Fruit fly (Drosophila melanogaster) whole organism, embryonic: Measurements from ENCODE around the gene mio.

ENCODE experiments used
- Awh ChIP-seq: fragments of 200-800 bp; sonication (Bioruptor generic); IDR thresholded peaks from 2 replicates; pipeline ENCODE4, ENCODE4 v1.3.6; 2022; ENCODE audit warnings: missing biosample characterization, missing genetic modification characterization
- BEAF-32 ChIP-seq: fragments of 200-800 bp; sonication (Bioruptor generic); optimal IDR thresholded peaks from 3 replicates; lab custom pipeline; 2017; ENCODE audit warnings: missing biosample characterization, missing genetic modification characterization, mild to moderate bottlenecking, moderate library complexity, missing genetic modification reagents
- CG11093 ChIP-seq: fragments of 200-800 bp; sonication (Bioruptor generic); IDR thresholded peaks from 3 replicates; pipeline ENCODE4 v1.3.6; 2022; ENCODE audit warnings: missing biosample characterization, missing genetic modification characterization
- CG12391 ChIP-seq: fragments of 200-800 bp; sonication (Bioruptor generic); optimal IDR thresholded peaks from 3 replicates; lab custom pipeline; 2018; ENCODE audit warnings: missing biosample characterization, mild to moderate bottlenecking, missing genetic modification characterization, moderate library complexity
- CG13296 ChIP-seq: fragments of 200-800 bp; sonication (Bioruptor generic); optimal IDR thresholded peaks from 3 replicates; lab custom pipeline; 2018; ENCODE audit warnings: missing biosample characterization, mild to moderate bottlenecking, missing genetic modification characterization
- CG14441 ChIP-seq: fragments of 200-800 bp; sonication (Bioruptor generic); IDR thresholded peaks from 2 replicates; pipeline ENCODE4 v1.3.6; 2022; ENCODE audit warnings: missing biosample characterization, missing genetic modification characterization
- CG15011 ChIP-seq: fragments of 200-800 bp; sonication (Bioruptor generic); optimal IDR thresholded peaks from 3 replicates; lab custom pipeline; 2018; ENCODE audit warnings: missing biosample characterization, mild to moderate bottlenecking, missing genetic modification characterization
- CG15514 ChIP-seq: fragments of 200-800 bp; sonication (Bioruptor generic); optimal IDR thresholded peaks from 3 replicates; lab custom pipeline; 2017; ENCODE audit warnings: missing biosample characterization, missing genetic modification characterization, mild to moderate bottlenecking, moderate library complexity, missing genetic modification reagents
- CG3065 ChIP-seq: fragments of 200-800 bp; sonication (Bioruptor generic); optimal IDR thresholded peaks from 2 replicates; lab custom pipeline; 2016; ENCODE audit warnings: missing biosample characterization, missing genetic modification characterization
- CG34224 ChIP-seq: fragments of 200-800 bp; sonication (Bioruptor generic); IDR thresholded peaks from 3 replicates; pipeline ENCODE4 v1.3.6; 2022; ENCODE audit warnings: missing biosample characterization, missing genetic modification characterization; ENCODE audit not compliant: partially characterized antibody
- CG34376 ChIP-seq: fragments of 200-800 bp; sonication (Bioruptor generic); optimal IDR thresholded peaks from 2 replicates; lab custom pipeline; 2018; ENCODE audit warnings: missing biosample characterization, mild to moderate bottlenecking, missing genetic modification characterization
- CG3726 ChIP-seq: fragments of 200-800 bp; sonication (Bioruptor generic); IDR thresholded peaks from 3 replicates; pipeline ENCODE4, ENCODE4 v1.3.6; 2022; ENCODE audit warnings: missing biosample characterization, missing genetic modification characterization
- CG4282 ChIP-seq: fragments of 200-800 bp; sonication (Bioruptor generic); optimal IDR thresholded peaks from 2 replicates; lab custom pipeline; 2016; ENCODE audit warnings: missing biosample characterization, missing genetic modification characterization
- CG4707 ChIP-seq: fragments of 200-800 bp; sonication (Bioruptor generic); optimal IDR thresholded peaks from 2 replicates; lab custom pipeline; 2018; ENCODE audit warnings: missing biosample characterization, mild to moderate bottlenecking, missing genetic modification characterization, moderate library complexity
- CG6689 ChIP-seq: fragments of 200-800 bp; sonication (Bioruptor generic); IDR thresholded peaks from 2 replicates; pipeline ENCODE4 v1.3.6; 2022; ENCODE audit warnings: missing biosample characterization, missing genetic modification characterization
- CG7963 ChIP-seq: fragments of 200-800 bp; sonication (Bioruptor generic); IDR thresholded peaks from 3 replicates; pipeline ENCODE4 v1.3.6; 2022; ENCODE audit warnings: missing biosample characterization, missing genetic modification characterization; ENCODE audit not compliant: partially characterized antibody
- CG7987 ChIP-seq: fragments of 200-800 bp; sonication (Bioruptor generic); optimal IDR thresholded peaks from 2 replicates; lab custom pipeline; 2018; ENCODE audit warnings: missing biosample characterization, mild to moderate bottlenecking, missing genetic modification characterization, moderate library complexity
- CG8944 ChIP-seq: fragments of 200-800 bp; sonication (Bioruptor generic); optimal IDR thresholded peaks from 3 replicates; lab custom pipeline; 2016; ENCODE audit warnings: missing biosample characterization, missing genetic modification characterization
- Chrac-16 ChIP-seq: fragments of 200-800 bp; sonication (Bioruptor generic); optimal IDR thresholded peaks from 3 replicates; lab custom pipeline; 2016; ENCODE audit warnings: missing biosample characterization, missing genetic modification characterization
- D19B ChIP-seq: fragments of 200-800 bp; sonication (Bioruptor generic); optimal IDR thresholded peaks from 2 replicates; lab custom pipeline; 2017; ENCODE audit warnings: missing biosample characterization, mild to moderate bottlenecking, missing genetic modification characterization
- Dbx ChIP-seq: fragments of 200-800 bp; sonication (Bioruptor generic); IDR thresholded peaks from 3 replicates; pipeline ENCODE4 v1.3.6; 2022; ENCODE audit warnings: missing biosample characterization, missing genetic modification characterization
- Deaf1 ChIP-seq: fragments of 200-800 bp; optimal IDR thresholded peaks from 3 replicates; lab custom pipeline; 2019; ENCODE audit warnings: missing biosample characterization, mild to moderate bottlenecking, missing genetic modification characterization, moderate library complexity
- Dip3 ChIP-seq: fragments of 200-800 bp; sonication (Bioruptor generic); optimal IDR thresholded peaks from 3 replicates; lab custom pipeline; 2016; ENCODE audit warnings: missing biosample characterization, missing genetic modification characterization
- HLH3B ChIP-seq: fragments of 200-800 bp; sonication (Bioruptor generic); IDR thresholded peaks from 2 replicates; pipeline ENCODE4 v1.3.6; 2022; ENCODE audit warnings: missing biosample characterization, missing genetic modification characterization
- HmgD ChIP-seq: fragments of 200-800 bp; sonication (Bioruptor generic); optimal IDR thresholded peaks from 3 replicates; lab custom pipeline; 2016; ENCODE audit warnings: missing biosample characterization, missing genetic modification characterization
- MTF-1 ChIP-seq: fragments of 200-800 bp; sonication (Bioruptor generic); optimal IDR thresholded peaks from 2 replicates; lab custom pipeline; 2018; ENCODE audit warnings: missing biosample characterization, mild to moderate bottlenecking, missing genetic modification characterization, borderline replicate concordance
- Med ChIP-seq: fragments of 200-800 bp; sonication (Bioruptor generic); peaks from one replicate; lab custom pipeline; 2016; ENCODE audit warnings: missing biosample characterization, missing genetic modification characterization, mild to moderate bottlenecking, inconsistent platforms, moderate library complexity
- NC2α ChIP-seq: fragments of 200-800 bp; sonication (Bioruptor generic); optimal IDR thresholded peaks from 2 replicates; lab custom pipeline; 2016; ENCODE audit warnings: missing biosample characterization, missing genetic modification characterization
- Oli ChIP-seq: fragments of 200-800 bp; sonication (Bioruptor generic); optimal IDR thresholded peaks from 2 replicates; lab custom pipeline; 2018; ENCODE audit warnings: missing biosample characterization, mild to moderate bottlenecking, missing genetic modification characterization, moderate library complexity
- Rx ChIP-seq: fragments of 200-800 bp; sonication (Bioruptor generic); IDR thresholded peaks from 2 replicates; pipeline ENCODE4 v1.3.6; 2022; ENCODE audit warnings: missing biosample characterization, missing genetic modification characterization
- Spps ChIP-seq: fragments of 200-800 bp; sonication (Bioruptor generic); optimal IDR thresholded peaks from 2 replicates; lab custom pipeline; 2018; ENCODE audit warnings: missing biosample characterization, mild to moderate bottlenecking, missing genetic modification characterization
- cad ChIP-seq: fragments of >200 bp; optimal IDR thresholded peaks from 2 replicates; lab custom pipeline; 2017; ENCODE audit warnings: missing biosample characterization, missing genetic modification characterization
- chinmo ChIP-seq: fragments of 200-800 bp; sonication (Bioruptor generic); IDR thresholded peaks from 4 replicates; pipeline ENCODE4 v1.3.6; 2022; ENCODE audit warnings: missing biosample characterization, missing genetic modification characterization; ENCODE audit not compliant: partially characterized antibody
- fd102C ChIP-seq: fragments of 200-800 bp; sonication (Bioruptor generic); optimal IDR thresholded peaks from 2 replicates; lab custom pipeline; 2018; ENCODE audit warnings: missing biosample characterization, mild to moderate bottlenecking, missing genetic modification characterization, moderate library complexity
- fd3F ChIP-seq: fragments of 200-800 bp; sonication (Bioruptor generic); optimal IDR thresholded peaks from 2 replicates; lab custom pipeline; 2018; ENCODE audit warnings: missing biosample characterization, mild to moderate bottlenecking, missing genetic modification characterization, moderate library complexity
- gce ChIP-seq: fragments of 200-800 bp; sonication (Bioruptor generic); IDR thresholded peaks from 3 replicates; pipeline ENCODE4 v1.3.6; 2022; ENCODE audit warnings: missing biosample characterization, missing genetic modification characterization
- gcm2 ChIP-seq: fragments of 200-800 bp; sonication (Bioruptor generic); optimal IDR thresholded peaks from 2 replicates; lab custom pipeline; 2016; ENCODE audit warnings: missing biosample characterization, missing genetic modification characterization
- her ChIP-seq: fragments of 200-800 bp; sonication (Bioruptor generic); optimal IDR thresholded peaks from 2 replicates; lab custom pipeline; 2016; ENCODE audit warnings: missing biosample characterization, missing genetic modification characterization
- jumu ChIP-seq: fragments of 200-800 bp; sonication (Bioruptor generic); optimal IDR thresholded peaks from 3 replicates; lab custom pipeline; 2016; ENCODE audit warnings: missing biosample characterization, missing genetic modification characterization
- lmd ChIP-seq: fragments of 200-800 bp; sonication (Bioruptor generic); IDR thresholded peaks from 2 replicates; pipeline ENCODE4 v1.3.6; 2022; ENCODE audit warnings: missing biosample characterization, missing genetic modification characterization
- luna ChIP-seq: fragments of 200-800 bp; sonication (Bioruptor generic); optimal IDR thresholded peaks from 2 replicates; lab custom pipeline; 2016; ENCODE audit warnings: missing biosample characterization, missing genetic modification characterization
- nerfin-1 ChIP-seq: fragments of 200-800 bp; sonication (Bioruptor generic); optimal IDR thresholded peaks from 3 replicates; lab custom pipeline; 2019; ENCODE audit warnings: missing biosample characterization, mild to moderate bottlenecking, missing genetic modification characterization, moderate library complexity
- phol ChIP-seq: fragments of 200-800 bp; sonication (Bioruptor generic); optimal IDR thresholded peaks from 3 replicates; lab custom pipeline; 2018; ENCODE audit warnings: missing biosample characterization, mild to moderate bottlenecking, missing genetic modification characterization, moderate library complexity
- pzg ChIP-seq: fragments of 200-800 bp; sonication (Bioruptor generic); optimal IDR thresholded peaks from 3 replicates; lab custom pipeline; 2018; ENCODE audit warnings: missing biosample characterization, mild to moderate bottlenecking, missing genetic modification characterization, moderate library complexity
- ranshi ChIP-seq: fragments of 200-800 bp; sonication (Bioruptor generic); IDR thresholded peaks from 2 replicates; pipeline ENCODE4 v1.3.6; 2022; ENCODE audit warnings: missing biosample characterization, missing genetic modification characterization
- sqz ChIP-seq: fragments of 200-800 bp; sonication (Bioruptor generic); optimal IDR thresholded peaks from 3 replicates; lab custom pipeline; 2018; ENCODE audit warnings: missing biosample characterization, mild to moderate bottlenecking, missing genetic modification characterization
- tna ChIP-seq: fragments of 200-800 bp; sonication (Bioruptor generic); IDR thresholded peaks from 2 replicates; pipeline ENCODE4 v1.3.6; 2022; ENCODE audit warnings: missing biosample characterization, missing genetic modification characterization; ENCODE audit not compliant: partially characterized antibody

Gene mio

dm6 chr2L:2220573-2221332 lies 3.7 kb downstream of the mio start, which contains the start of gene papi (continued):
- TF ChIP-seq nerfin-1 (tag; lab: Kevin White, UChicago) (peak; percentile 90), chinmo (GFP tag; lab: Robert Waterston, UW) (0 out of 4 replicates have a peak, but pooled peaks have one; percentile 58), phol (peak; percentile 3), pzg (peak; percentile 67), CG6689 (GFP tag; lab: Robert Waterston, UW) (no peak), CG34376 (GFP tag; lab: Kevin White, UChicago) (peak; percentile 44), Med (GFP tag; lab: Kevin White, UChicago) (peak; percentile 36), CG7987 (GFP tag; lab: Kevin White, UChicago) (peak; percentile 38), CG15514 (GFP tag; lab: Kevin White, UChicago) (peak; percentile 5)

- peak; percentile 94 for TF ChIP-seq CG8944 (GFP tag; lab: Kevin White, UChicago)
- TF ChIP-seq Chrac-16 (GFP tag; lab: Kevin White, UChicago) = peak; percentile 97
- no peak for TF ChIP-seq CG7963 (GFP tag; lab: Robert Waterston, UW)
- TF ChIP-seq luna (GFP tag; lab: Kevin White, UChicago) = peak; percentile 90
- peak; percentile 81 for TF ChIP-seq HmgD (GFP tag; lab: Kevin White, UChicago)
- peak; percentile 94 for TF ChIP-seq fd3F (GFP tag; lab: Kevin White, UChicago)
- peak; percentile 98 for TF ChIP-seq CG14441 (GFP tag; lab: Robert Waterston, UW)
- peak; percentile 98 for TF ChIP-seq Dbx (GFP tag; lab: Robert Waterston, UW)
- TF ChIP-seq NC2α (GFP tag; lab: Kevin White, UChicago) = peak; percentile 80
- TF ChIP-seq Dip3 (GFP tag; lab: Kevin White, UChicago) = peak; percentile 96
- TF ChIP-seq gce (GFP tag; lab: Robert Waterston, UW) = peak; percentile 97
- TF ChIP-seq Rx (GFP tag; lab: Robert Waterston, UW) = peak; percentile 96
- peak; percentile 86 for TF ChIP-seq CG4282 (GFP tag; lab: Kevin White, UChicago)
- peak; percentile 83 for TF ChIP-seq fd102C (GFP tag; lab: Kevin White, UChicago)
- peak; percentile 94 for TF ChIP-seq CG3726 (GFP tag; lab: Robert Waterston, UW)
- peak; percentile 84 for TF ChIP-seq CG3065 (GFP tag; lab: Kevin White, UChicago)
- TF ChIP-seq jumu (GFP tag; lab: Kevin White, UChicago) = peak; percentile 95
- TF ChIP-seq Oli (tag; lab: Kevin White, UChicago) = peak; percentile 96
- peak; percentile 96 for TF ChIP-seq CG11093 (GFP tag; lab: Robert Waterston, UW)
- TF ChIP-seq CG12391 (tag; lab: Kevin White, UChicago) = peak; percentile 98
- peak; percentile 97 for TF ChIP-seq CG13296 (GFP tag; lab: Kevin White, UChicago)
- TF ChIP-seq HLH3B (GFP tag; lab: Robert Waterston, UW) = peak; percentile 98
- TF ChIP-seq MTF-1 (GFP tag; lab: Kevin White, UChicago) = peak; percentile 92
- peak; percentile 86 for TF ChIP-seq D19B (GFP tag; lab: Kevin White, UChicago)
- TF ChIP-seq CG15011 = peak; percentile 91
- TF ChIP-seq Spps (tag; lab: Kevin White, UChicago) = peak; percentile 85
- TF ChIP-seq sqz = peak; percentile 78
- peak; percentile 84 for TF ChIP-seq CG4707 (GFP tag; lab: Kevin White, UChicago)
- TF ChIP-seq her (GFP tag; lab: Kevin White, UChicago) = peak; percentile 90
- peak; percentile 97 for TF ChIP-seq ranshi (GFP tag; lab: Robert Waterston, UW)
- no peak for TF ChIP-seq CG34224 (GFP tag; lab: Robert Waterston, UW)
- peak; percentile 97 for TF ChIP-seq Awh (GFP tag; lab: Robert Waterston, UW)
- peak; percentile 79 for TF ChIP-seq Deaf1
- peak; percentile 94 for TF ChIP-seq CG34376 (GFP tag; lab: Kevin White, UChicago)
- TF ChIP-seq lmd (GFP tag; lab: Robert Waterston, UW) = peak; percentile 98
- no peak for TF ChIP-seq tna
- TF ChIP-seq BEAF-32 (GFP tag; lab: Kevin White, UChicago) = peak; percentile 17
- peak; percentile 85 for TF ChIP-seq gcm2 (GFP tag; lab: Kevin White, UChicago)
- TF ChIP-seq cad (GFP tag; lab: Kevin White, UChicago) = no peak
These were observed 4.6 kb downstream of the mio start for dm6 chr2L:2221649-2222150.
